Worm (Caenorhabditis elegans): Measurements from ENCODE around the gene gss-1.

DNA sequence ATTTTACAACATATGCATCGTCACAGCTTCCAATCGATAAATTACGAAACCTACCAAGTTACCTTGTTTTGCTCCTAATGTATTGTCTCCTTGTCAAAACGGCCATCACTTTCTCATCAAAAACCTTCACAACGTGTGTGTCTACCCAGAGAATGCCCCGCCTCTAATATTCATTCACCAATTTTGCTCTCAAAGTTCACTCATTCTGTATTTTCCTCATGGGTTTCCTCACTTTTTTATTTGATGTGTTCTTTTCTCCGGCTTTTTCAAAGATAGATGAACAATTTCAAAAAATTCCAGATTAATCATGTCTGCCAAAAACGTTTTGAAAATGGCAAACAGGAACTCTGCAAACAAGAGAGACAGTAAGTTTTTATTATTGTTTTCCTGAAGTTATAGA is 31.0 kb downstream of the gss-1 start, which contains the start of gene C06C3.7:
- no peak for TF ChIP-seq peb-1 (tag; optimal IDR thresholded peaks at IDR 0.05)
- TF ChIP-seq lin-11 (tag; optimal IDR thresholded peaks at IDR 0.05) = no peak
- no peak for TF ChIP-seq mbf-1 (tag; optimal IDR thresholded peaks at IDR 0.05)

All from whole organism, L2 larva.